Worm (Caenorhabditis elegans) whole organism, late embryonic: ENCODE results near the gene srt-63.

Experiments
- K09A11.1 ChIP-seq: sonication (generic microtip); optimal IDR thresholded peaks from 2 replicates; lab custom pipeline; 2017; ENCODE audit warnings: antibody characterized with exemption, mild to moderate bottlenecking, missing genetic modification characterization, missing compliant biosample characterization; ENCODE audit not compliant: insufficient read depth
- ceh-14 ChIP-seq: sonication (generic microtip); optimal IDR thresholded peaks from 2 replicates; lab custom pipeline; 2016; ENCODE audit warnings: missing genotype, missing genetic modification characterization, missing compliant biosample characterization
- ceh-18 ChIP-seq: sonication (generic microtip); optimal IDR thresholded peaks from 2 replicates; lab custom pipeline; 2016; ENCODE audit warnings: missing genetic modification characterization, missing compliant biosample characterization
- ceh-48 ChIP-seq: sonication (generic microtip); optimal IDR thresholded peaks from 2 replicates; lab custom pipeline; 2016; ENCODE audit warnings: missing genetic modification characterization, inconsistent platforms, missing compliant biosample characterization
- dmd-4 ChIP-seq: sonication (generic microtip); optimal IDR thresholded peaks from 2 replicates; lab custom pipeline; 2016; ENCODE audit warnings: borderline replicate concordance, missing genetic modification characterization, missing compliant biosample characterization
- elt-2 ChIP-seq: sonication (generic microtip); optimal IDR thresholded peaks from 2 replicates; lab custom pipeline; 2016; ENCODE audit warnings: missing genetic modification reagents, missing genetic modification characterization, missing compliant biosample characterization
- eyg-1 ChIP-seq: sonication (generic microtip); optimal IDR thresholded peaks from 2 replicates; lab custom pipeline; 2016; ENCODE audit warnings: missing genotype, missing genetic modification characterization, missing compliant biosample characterization
- fkh-10 ChIP-seq: fragments of 150-350 bp; optimal IDR thresholded peaks from 2 replicates; lab custom pipeline; 2014; ENCODE audit warnings: missing biosample characterization, missing genetic modification reagents, missing genetic modification characterization
- hlh-30 ChIP-seq: sonication (generic microtip); optimal IDR thresholded peaks from 2 replicates; lab custom pipeline; 2017; ENCODE audit warnings: antibody characterized with exemption, missing genetic modification characterization, missing compliant biosample characterization; ENCODE audit not compliant: insufficient read depth
- mec-3 ChIP-seq: sonication (generic microtip); optimal IDR thresholded peaks from 2 replicates; lab custom pipeline; 2016; ENCODE audit warnings: borderline replicate concordance, missing genetic modification characterization, missing compliant biosample characterization
- odd-2 ChIP-seq: sonication (generic microtip); optimal IDR thresholded peaks from 2 replicates; lab custom pipeline; 2017; ENCODE audit warnings: antibody characterized with exemption, mild to moderate bottlenecking, missing genetic modification characterization, missing compliant biosample characterization
- pag-3 ChIP-seq: sonication (generic microtip); optimal IDR thresholded peaks from 2 replicates; lab custom pipeline; 2016; ENCODE audit warnings: missing compliant biosample characterization, missing genetic modification characterization, borderline replicate concordance
- pqm-1 ChIP-seq: sonication (generic microtip); optimal IDR thresholded peaks from 2 replicates; lab custom pipeline; 2016; ENCODE audit warnings: missing genetic modification characterization, missing compliant biosample characterization
- rnt-1 ChIP-seq: sonication (generic microtip); optimal IDR thresholded peaks from 2 replicates; lab custom pipeline; 2016; ENCODE audit warnings: missing genetic modification characterization, missing compliant biosample characterization
- sox-2 ChIP-seq: fragments of 200-800 bp; sonication (Bioruptor generic); IDR thresholded peaks from 2 replicates; pipeline ENCODE4 v1.3.6; 2022; ENCODE audit warnings: missing genetic modification reagents, missing genetic modification characterization, missing compliant biosample characterization
- zip-5 ChIP-seq: sonication (generic microtip); optimal IDR thresholded peaks from 2 replicates; lab custom pipeline; 2016; ENCODE audit warnings: missing genetic modification characterization, missing compliant biosample characterization
- ztf-16 ChIP-seq: sonication (generic microtip); optimal IDR thresholded peaks from 2 replicates; lab custom pipeline; 2017; ENCODE audit warnings: missing genetic modification characterization, missing compliant biosample characterization

The srt-63 gene

DNA sequence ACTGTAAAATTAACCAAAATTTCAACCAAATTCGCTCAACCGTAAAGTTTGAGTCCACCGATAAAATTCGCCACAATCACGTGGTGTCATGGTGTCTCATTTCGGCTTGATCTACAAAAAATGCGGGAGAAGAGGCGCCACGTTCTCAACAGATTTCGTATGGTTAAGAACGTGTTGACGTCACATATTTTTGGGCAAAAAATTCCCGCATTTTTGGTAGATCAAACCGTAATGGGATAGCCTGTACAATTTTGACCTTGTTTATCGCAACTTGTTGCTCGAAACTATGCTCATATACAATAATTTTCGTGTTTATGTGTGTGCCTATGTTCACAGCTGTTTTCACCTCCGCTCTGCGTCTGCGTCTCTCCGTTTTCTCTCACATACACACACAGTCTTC lies 47.0 kb downstream of the srt-63 start:
- TF ChIP-seq zip-5 (no peak), hlh-30 (tag; lab: Kevin White, UChicago) (no peak), sox-2 (GFP tag; lab: Robert Waterston, UW) (no peak), pag-3 (tag; lab: Kevin White, UChicago) (no peak), ceh-18 (tag; lab: Kevin White, UChicago) (no peak), ztf-16 (tag; lab: Kevin White, UChicago) (no peak), odd-2 (tag; lab: Kevin White, UChicago) (no peak), dmd-4 (tag; lab: Kevin White, UChicago) (no peak), mec-3 (tag; lab: Kevin White, UChicago) (no peak), elt-2 (tag; lab: Kevin White, UChicago) (no peak), fkh-10 (GFP tag; lab: Kevin White, UChicago) (no peak), ceh-48 (tag; lab: Kevin White, UChicago) (no peak), eyg-1 (tag; lab: Kevin White, UChicago) (no peak), rnt-1 (no peak), ceh-14 (tag; lab: Kevin White, UChicago) (no peak), K09A11.1 (no peak), pqm-1 (tag; lab: Kevin White, UChicago) (no peak)
